Fruit fly (Drosophila melanogaster) whole organism, prepupa: ENCODE measurements around the gene Eaat1.
A peak's percentile ranks its signal among the peaks of the same experiment; 100 is the strongest.

Experiments
- Blimp-1 ChIP-seq: fragments of 200-800 bp; sonication (Bioruptor generic); optimal IDR thresholded peaks from 3 replicates; lab custom pipeline; 2017; ENCODE audit warnings: missing biosample characterization, missing genetic modification characterization, mild to moderate bottlenecking, moderate library complexity, missing genetic modification reagents
- CG10631 ChIP-seq: fragments of 200-800 bp; sonication (Bioruptor generic); optimal IDR thresholded peaks from 2 replicates; lab custom pipeline; 2016; ENCODE audit warnings: missing biosample characterization, missing genetic modification characterization
- CG10669 ChIP-seq: fragments of 200-800 bp; sonication (Bioruptor generic); optimal IDR thresholded peaks from 3 replicates; lab custom pipeline; 2018; ENCODE audit warnings: missing biosample characterization, mild to moderate bottlenecking, missing genetic modification characterization, moderate library complexity
- CG11762 ChIP-seq: fragments of 200-800 bp; sonication (Bioruptor generic); optimal IDR thresholded peaks from 3 replicates; lab custom pipeline; 2016; ENCODE audit warnings: missing biosample characterization, missing genetic modification characterization; ENCODE audit not compliant: insufficient read depth
- CG1621 ChIP-seq: fragments of 200-800 bp; sonication (Bioruptor generic); optimal IDR thresholded peaks from 3 replicates; lab custom pipeline; 2018; ENCODE audit warnings: missing biosample characterization, mild to moderate bottlenecking, missing genetic modification characterization
- CG16779 ChIP-seq: fragments of 200-800 bp; sonication (Bioruptor generic); optimal IDR thresholded peaks from 3 replicates; lab custom pipeline; 2017; ENCODE audit warnings: missing biosample characterization, mild to moderate bottlenecking, missing genetic modification characterization
- CG3032 ChIP-seq: fragments of 200-800 bp; optimal IDR thresholded peaks from 2 replicates; lab custom pipeline; 2019; ENCODE audit warnings: missing biosample characterization, mild to moderate bottlenecking, missing genetic modification characterization, moderate library complexity
- CG31627 ChIP-seq: fragments of 200-800 bp; sonication (Bioruptor generic); optimal IDR thresholded peaks from 3 replicates; lab custom pipeline; 2016; ENCODE audit warnings: missing biosample characterization, missing genetic modification characterization
- CG32006 ChIP-seq: fragments of 200-800 bp; sonication (Bioruptor generic); optimal IDR thresholded peaks from 3 replicates; lab custom pipeline; 2017; ENCODE audit warnings: missing biosample characterization, mild to moderate bottlenecking, missing genetic modification characterization
- CG34406 ChIP-seq: fragments of 200-800 bp; sonication (Bioruptor generic); optimal IDR thresholded peaks from 3 replicates; lab custom pipeline; 2016; ENCODE audit warnings: missing biosample characterization, missing genetic modification characterization
- CG3919 ChIP-seq: fragments of 200-800 bp; sonication (Bioruptor generic); optimal IDR thresholded peaks from 3 replicates; lab custom pipeline; 2016; ENCODE audit warnings: missing biosample characterization, missing genetic modification characterization
- CG4318 ChIP-seq: fragments of 200-800 bp; sonication (Bioruptor generic); optimal IDR thresholded peaks from 3 replicates; lab custom pipeline; 2017; ENCODE audit warnings: missing biosample characterization, mild to moderate bottlenecking, missing genetic modification characterization
- CG6163 ChIP-seq: fragments of 200-800 bp; sonication (Bioruptor generic); IDR thresholded peaks from 3 replicates; pipeline ENCODE4 v1.3.6; 2022; ENCODE audit warnings: missing biosample characterization, missing genetic modification characterization
- CG6792 ChIP-seq: fragments of 200-800 bp; sonication (Bioruptor generic); optimal IDR thresholded peaks from 3 replicates; lab custom pipeline; 2016; ENCODE audit warnings: missing biosample characterization, missing genetic modification characterization
- CG6808 ChIP-seq: fragments of 200-800 bp; sonication (Bioruptor generic); optimal IDR thresholded peaks from 3 replicates; lab custom pipeline; 2017; ENCODE audit warnings: missing biosample characterization, missing genetic modification characterization, mild to moderate bottlenecking, moderate library complexity, missing genetic modification reagents
- CG6854 ChIP-seq: fragments of 200-800 bp; sonication (Bioruptor generic); optimal IDR thresholded peaks from 2 replicates; lab custom pipeline; 2017; ENCODE audit warnings: missing biosample characterization, mild to moderate bottlenecking, missing genetic modification characterization
- CG8319 ChIP-seq: fragments of 200-800 bp; sonication (Bioruptor generic); optimal IDR thresholded peaks from 3 replicates; lab custom pipeline; 2016; ENCODE audit warnings: missing biosample characterization, missing genetic modification characterization
- CG9139 ChIP-seq: fragments of 200-800 bp; sonication (Bioruptor generic); optimal IDR thresholded peaks from 3 replicates; lab custom pipeline; 2017; ENCODE audit warnings: missing biosample characterization, mild to moderate bottlenecking, missing genetic modification characterization
- Eip75B ChIP-seq: fragments of 200-800 bp; sonication (Bioruptor generic); optimal IDR thresholded peaks from 3 replicates; lab custom pipeline; 2016; ENCODE audit warnings: missing biosample characterization, missing genetic modification characterization
- Eip93F ChIP-seq: fragments of 200-800 bp; sonication (Bioruptor generic); optimal IDR thresholded peaks from 2 replicates; lab custom pipeline; 2016; ENCODE audit warnings: missing biosample characterization, mild to moderate bottlenecking, missing genetic modification characterization
- Ets21C ChIP-seq: fragments of 200-800 bp; sonication (Bioruptor generic); optimal IDR thresholded peaks from 3 replicates; lab custom pipeline; 2016; ENCODE audit warnings: missing biosample characterization, missing genetic modification characterization
- Ets96B ChIP-seq: fragments of 200-800 bp; optimal IDR thresholded peaks from 2 replicates; lab custom pipeline; 2019; ENCODE audit warnings: missing biosample characterization, mild to moderate bottlenecking, missing genetic modification characterization, moderate library complexity
- Gug ChIP-seq: fragments of 200-800 bp; sonication (Bioruptor generic); IDR thresholded peaks from 2 replicates; pipeline ENCODE4 v1.3.6; 2022; ENCODE audit warnings: missing biosample characterization, missing genetic modification characterization
- Hr38 ChIP-seq: sonication (Bioruptor generic); optimal IDR thresholded peaks from 2 replicates; lab custom pipeline; 2016; ENCODE audit warnings: missing biosample characterization, missing genetic modification characterization
- Lpt ChIP-seq: fragments of 200-800 bp; sonication (Bioruptor generic); optimal IDR thresholded peaks from 3 replicates; lab custom pipeline; 2016; ENCODE audit warnings: missing biosample characterization, missing genetic modification characterization
- OdsH ChIP-seq: fragments of 200-800 bp; sonication (Bioruptor generic); optimal IDR thresholded peaks from 3 replicates; lab custom pipeline; 2016; ENCODE audit warnings: missing biosample characterization, missing genetic modification characterization
- Sox102F ChIP-seq: fragments of 200-800 bp; sonication (Bioruptor generic); optimal IDR thresholded peaks from 2 replicates; lab custom pipeline; 2016; ENCODE audit warnings: missing biosample characterization, mild to moderate bottlenecking, missing genetic modification characterization
- Sox14 ChIP-seq: fragments of 200-800 bp; sonication (Bioruptor generic); optimal IDR thresholded peaks from 3 replicates; lab custom pipeline; 2016; ENCODE audit warnings: missing biosample characterization, missing genetic modification characterization
- Sox15 ChIP-seq: fragments of 200-800 bp; sonication (Bioruptor generic); optimal IDR thresholded peaks from 3 replicates; lab custom pipeline; 2016; ENCODE audit warnings: missing biosample characterization, missing genetic modification characterization
- achi ChIP-seq: fragments of 200-800 bp; sonication (Bioruptor generic); optimal IDR thresholded peaks from 3 replicates; lab custom pipeline; 2016; ENCODE audit warnings: missing biosample characterization, missing genetic modification characterization
- cyc ChIP-seq: fragments of 200-800 bp; sonication (Bioruptor generic); optimal IDR thresholded peaks from 3 replicates; lab custom pipeline; 2016; ENCODE audit warnings: missing biosample characterization, missing genetic modification characterization
- dac ChIP-seq: fragments of 200-800 bp; sonication (Bioruptor generic); optimal IDR thresholded peaks from 2 replicates; lab custom pipeline; 2017; ENCODE audit warnings: missing biosample characterization, mild to moderate bottlenecking, missing genetic modification characterization
- dsx ChIP-seq: fragments of 200-800 bp; optimal IDR thresholded peaks from 3 replicates; lab custom pipeline; 2019; ENCODE audit warnings: missing biosample characterization, mild to moderate bottlenecking, missing genetic modification characterization, moderate library complexity; ENCODE audit not compliant: poor library complexity, severe bottlenecking
- eg ChIP-seq: fragments of 200-800 bp; sonication (Bioruptor generic); IDR thresholded peaks from 3 replicates; pipeline ENCODE4 v1.3.6; 2022; ENCODE audit warnings: missing biosample characterization, missing genetic modification characterization
- esn ChIP-seq: fragments of 200-800 bp; sonication (Bioruptor generic); optimal IDR thresholded peaks from 2 replicates; lab custom pipeline; 2016; ENCODE audit warnings: missing biosample characterization, mild to moderate bottlenecking, missing genetic modification characterization, moderate library complexity
- fd59A ChIP-seq: fragments of 200-800 bp; sonication (Bioruptor generic); optimal IDR thresholded peaks from 2 replicates; lab custom pipeline; 2017; ENCODE audit warnings: missing biosample characterization, mild to moderate bottlenecking, missing genetic modification characterization, missing genetic modification reagents
- fd85E ChIP-seq: fragments of 200-800 bp; sonication (Bioruptor generic); optimal IDR thresholded peaks from 3 replicates; lab custom pipeline; 2016; ENCODE audit warnings: missing biosample characterization, missing genetic modification characterization
- lz ChIP-seq: fragments of 200-800 bp; sonication (Bioruptor generic); optimal IDR thresholded peaks from 3 replicates; lab custom pipeline; 2016; ENCODE audit warnings: missing biosample characterization, missing genetic modification characterization
- net ChIP-seq: fragments of 200-800 bp; sonication (Bioruptor generic); optimal IDR thresholded peaks from 3 replicates; lab custom pipeline; 2016; ENCODE audit warnings: missing biosample characterization, missing genetic modification characterization
- pdm3 ChIP-seq: fragments of 200-800 bp; sonication (Bioruptor generic); optimal IDR thresholded peaks from 3 replicates; lab custom pipeline; 2016; ENCODE audit warnings: missing biosample characterization, missing genetic modification characterization
- salr ChIP-seq, 2 experiments: fragments of 200-800 bp; sonication (Bioruptor generic); optimal IDR thresholded peaks; 3 replicates each; lab custom pipeline; 2016 to 2018; ENCODE audit warnings: missing biosample characterization in 2 of 2, missing genetic modification characterization in 2 of 2, mild to moderate bottlenecking in 1 of 2
- spab ChIP-seq: fragments of 200-800 bp; sonication (Bioruptor generic); optimal IDR thresholded peaks from 2 replicates; lab custom pipeline; 2017; ENCODE audit warnings: missing biosample characterization, mild to moderate bottlenecking, missing genetic modification characterization, missing genetic modification reagents
- ss ChIP-seq, 2 experiments: fragments of 200-800 bp; sonication (Bioruptor generic); optimal IDR thresholded peaks; 2 replicates in 1 of 2; 3 replicates in 1 of 2; lab custom pipeline; 2017 to 2018; ENCODE audit warnings: mild to moderate bottlenecking in 2 of 2, missing biosample characterization in 2 of 2, missing genetic modification characterization in 2 of 2, moderate library complexity in 1 of 2
- topi ChIP-seq: fragments of 200-800 bp; sonication (Bioruptor generic); optimal IDR thresholded peaks from 3 replicates; lab custom pipeline; 2016; ENCODE audit warnings: missing biosample characterization, missing genetic modification characterization
- vri ChIP-seq: fragments of 200-800 bp; sonication (Bioruptor generic); optimal IDR thresholded peaks from 3 replicates; lab custom pipeline; 2016; ENCODE audit warnings: missing biosample characterization, mild to moderate bottlenecking, missing genetic modification characterization

The Eaat1 gene

dm6 chr2L:9387240-9387672 is 53.9 kb downstream of the Eaat1 start, which contains the start of gene Aldh (continued):
- TF ChIP-seq CG9139 (GFP tag; lab: Kevin White, UChicago) (peak; percentile 60), net (peak; percentile 33), fd59A (GFP tag; lab: Kevin White, UChicago) (peak; percentile 41), CG4318 (peak; percentile 52), pdm3 (peak; percentile 63), CG10631 (GFP tag; lab: Kevin White, UChicago) (peak; percentile 66), vri (no peak), dac (GFP tag; lab: Kevin White, UChicago) (no peak), CG3032 (peak; percentile 73), Lpt (GFP tag; lab: Kevin White, UChicago) (no peak), CG1621 (peak; percentile 22), topi (GFP tag; lab: Kevin White, UChicago) (no peak), CG31627 (GFP tag; lab: Kevin White, UChicago) (no peak), CG10669 (GFP tag; lab: Kevin White, UChicago) (peak; percentile 60), Eip75B (no peak), Sox15 (no peak), esn (no peak), CG8319 (GFP tag; lab: Kevin White, UChicago) (no peak), CG32006 (GFP tag; lab: Kevin White, UChicago) (peak; percentile 79), Ets21C (GFP tag; lab: Kevin White, UChicago) (no peak), dsx (GFP tag; lab: Kevin White, UChicago) (peak; percentile 62), OdsH (peak; percentile 53), CG6808 (GFP tag; lab: Kevin White, UChicago) (peak; percentile 53), fd85E (GFP tag; lab: Kevin White, UChicago) (no peak), Ets96B (tag; lab: Kevin White, UChicago) (peak; percentile 75), salr (GFP tag; optimal IDR thresholded peaks at IDR 0.05; lab: Kevin White, UChicago) (peak in 1 of 2 experiments; percentile 32), Blimp-1 (GFP tag; lab: Kevin White, UChicago) (no peak), Gug (peak; percentile 53), achi (GFP tag; lab: Kevin White, UChicago) (peak; percentile 49)

- TF ChIP-seq Sox102F = peak; percentile 91
- TF ChIP-seq CG16779 (tag; lab: Kevin White, UChicago) = peak; percentile 91
- TF ChIP-seq CG34406 (GFP tag; lab: Kevin White, UChicago) = peak; percentile 88
- peak; percentile 75 for TF ChIP-seq Blimp-1 (GFP tag; lab: Kevin White, UChicago)
- peak; percentile 49 for TF ChIP-seq Eip93F
- peak; percentile 86 for TF ChIP-seq CG6808 (GFP tag; lab: Kevin White, UChicago)
- TF ChIP-seq CG11762 = peak; percentile 80
- peak; percentile 98 for TF ChIP-seq vri
- peak; percentile 94 for TF ChIP-seq CG10631 (GFP tag; lab: Kevin White, UChicago)
- peak; percentile 94 for TF ChIP-seq CG6163 (GFP tag; lab: Robert Waterston, UW)
- TF ChIP-seq CG3032 = peak; percentile 90
- TF ChIP-seq salr (GFP tag; optimal IDR thresholded peaks at IDR 0.05; lab: Kevin White, UChicago) = peak; percentile 83 to 93
- peak; percentile 94 for TF ChIP-seq esn
- TF ChIP-seq CG9139 (GFP tag; lab: Kevin White, UChicago) = peak; percentile 81
- TF ChIP-seq CG6854 (GFP tag; lab: Kevin White, UChicago) = no peak
- TF ChIP-seq cyc = peak; percentile 95
- peak; percentile 88 for TF ChIP-seq Gug
- no peak for TF ChIP-seq Hr38 (GFP tag; lab: Kevin White, UChicago)
- TF ChIP-seq Sox14 (GFP tag; lab: Kevin White, UChicago) = peak; percentile 97
- TF ChIP-seq Lpt (GFP tag; lab: Kevin White, UChicago) = peak; percentile 88
- TF ChIP-seq CG10669 (GFP tag; lab: Kevin White, UChicago) = peak; percentile 95
- peak; percentile 94 for TF ChIP-seq topi (GFP tag; lab: Kevin White, UChicago)
- TF ChIP-seq spab (GFP tag; lab: Kevin White, UChicago) = peak; percentile 91
- peak; percentile 88 for TF ChIP-seq Ets21C (GFP tag; lab: Kevin White, UChicago)
- peak; percentile 86 to 92 for TF ChIP-seq ss (GFP tag; optimal IDR thresholded peaks at IDR 0.05; lab: Kevin White, UChicago)
- TF ChIP-seq CG1621 = peak; percentile 95
- TF ChIP-seq Sox15 = peak; percentile 92
- TF ChIP-seq CG8319 (GFP tag; lab: Kevin White, UChicago) = peak; percentile 78
- TF ChIP-seq achi (GFP tag; lab: Kevin White, UChicago) = peak; percentile 91
- peak; percentile 96 for TF ChIP-seq CG3919 (GFP tag; lab: Kevin White, UChicago)
- peak; percentile 92 for TF ChIP-seq CG6792 (GFP tag; lab: Kevin White, UChicago)
- TF ChIP-seq eg (GFP tag; lab: Robert Waterston, UW) = peak; percentile 89
- peak; percentile 96 for TF ChIP-seq Ets96B (tag; lab: Kevin White, UChicago)
- TF ChIP-seq CG4318 = peak; percentile 65
- TF ChIP-seq lz (GFP tag; lab: Kevin White, UChicago) = peak; percentile 95
- TF ChIP-seq OdsH = peak; percentile 94
These were observed 54.7 kb downstream of the Eaat1 start for dm6 chr2L:9388013-9388605.
